Fruit fly (Drosophila melanogaster) whole organism, prepupa: ENCODE measurements around the gene Ir7b.
A peak's percentile ranks its signal among the peaks of the same experiment; 100 is the strongest.

ENCODE experiments used
- Blimp-1 ChIP-seq: fragments of 200-800 bp; sonication (Bioruptor generic); optimal IDR thresholded peaks from 3 replicates; lab custom pipeline; 2017; ENCODE audit warnings: missing biosample characterization, missing genetic modification characterization, mild to moderate bottlenecking, moderate library complexity, missing genetic modification reagents
- CG10669 ChIP-seq: fragments of 200-800 bp; sonication (Bioruptor generic); optimal IDR thresholded peaks from 3 replicates; lab custom pipeline; 2018; ENCODE audit warnings: missing biosample characterization, mild to moderate bottlenecking, missing genetic modification characterization, moderate library complexity
- CG11294 ChIP-seq: fragments of 200-800 bp; sonication (Bioruptor generic); IDR thresholded peaks from 2 replicates; pipeline ENCODE4 v1.3.6; 2022; ENCODE audit warnings: missing biosample characterization, missing genetic modification characterization
- CG11902 ChIP-seq: fragments of 200-800 bp; sonication (Bioruptor generic); optimal IDR thresholded peaks from 3 replicates; lab custom pipeline; 2016; ENCODE audit warnings: missing biosample characterization, missing genetic modification characterization
- CG15336 ChIP-seq: fragments of 200-800 bp; sonication (Bioruptor generic); IDR thresholded peaks from 2 replicates; pipeline ENCODE4 v1.3.6; 2022; ENCODE audit warnings: missing biosample characterization, missing genetic modification characterization
- CG16779 ChIP-seq: fragments of 200-800 bp; sonication (Bioruptor generic); optimal IDR thresholded peaks from 3 replicates; lab custom pipeline; 2017; ENCODE audit warnings: missing biosample characterization, mild to moderate bottlenecking, missing genetic modification characterization
- CG31627 ChIP-seq: fragments of 200-800 bp; sonication (Bioruptor generic); optimal IDR thresholded peaks from 3 replicates; lab custom pipeline; 2016; ENCODE audit warnings: missing biosample characterization, missing genetic modification characterization
- CG32006 ChIP-seq: fragments of 200-800 bp; sonication (Bioruptor generic); optimal IDR thresholded peaks from 3 replicates; lab custom pipeline; 2017; ENCODE audit warnings: missing biosample characterization, mild to moderate bottlenecking, missing genetic modification characterization
- CG34406 ChIP-seq: fragments of 200-800 bp; sonication (Bioruptor generic); optimal IDR thresholded peaks from 3 replicates; lab custom pipeline; 2016; ENCODE audit warnings: missing biosample characterization, missing genetic modification characterization
- CG3919 ChIP-seq: fragments of 200-800 bp; sonication (Bioruptor generic); optimal IDR thresholded peaks from 3 replicates; lab custom pipeline; 2016; ENCODE audit warnings: missing biosample characterization, missing genetic modification characterization
- CG6163 ChIP-seq: fragments of 200-800 bp; sonication (Bioruptor generic); IDR thresholded peaks from 3 replicates; pipeline ENCODE4 v1.3.6; 2022; ENCODE audit warnings: missing biosample characterization, missing genetic modification characterization
- CG6276 ChIP-seq: fragments of 200-800 bp; sonication (Bioruptor generic); optimal IDR thresholded peaks from 2 replicates; lab custom pipeline; 2017; ENCODE audit warnings: missing biosample characterization, mild to moderate bottlenecking, missing genetic modification characterization
- CG6792 ChIP-seq: fragments of 200-800 bp; sonication (Bioruptor generic); optimal IDR thresholded peaks from 3 replicates; lab custom pipeline; 2016; ENCODE audit warnings: missing biosample characterization, missing genetic modification characterization
- CG6808 ChIP-seq: fragments of 200-800 bp; sonication (Bioruptor generic); optimal IDR thresholded peaks from 3 replicates; lab custom pipeline; 2017; ENCODE audit warnings: missing biosample characterization, missing genetic modification characterization, mild to moderate bottlenecking, moderate library complexity, missing genetic modification reagents
- CG6854 ChIP-seq: fragments of 200-800 bp; sonication (Bioruptor generic); optimal IDR thresholded peaks from 2 replicates; lab custom pipeline; 2017; ENCODE audit warnings: missing biosample characterization, mild to moderate bottlenecking, missing genetic modification characterization
- CG8119 ChIP-seq: fragments of 200-800 bp; sonication (Bioruptor generic); IDR thresholded peaks from 3 replicates; pipeline ENCODE4 v1.3.6; 2022; ENCODE audit warnings: missing biosample characterization, missing genetic modification characterization
- CG8319 ChIP-seq: fragments of 200-800 bp; sonication (Bioruptor generic); optimal IDR thresholded peaks from 3 replicates; lab custom pipeline; 2016; ENCODE audit warnings: missing biosample characterization, missing genetic modification characterization
- CG8632 ChIP-seq: fragments of 200-800 bp; sonication (Bioruptor generic); optimal IDR thresholded peaks from 3 replicates; lab custom pipeline; 2016; ENCODE audit warnings: missing biosample characterization, missing genetic modification characterization
- Eip75B ChIP-seq: fragments of 200-800 bp; sonication (Bioruptor generic); optimal IDR thresholded peaks from 3 replicates; lab custom pipeline; 2016; ENCODE audit warnings: missing biosample characterization, missing genetic modification characterization
- Ets96B ChIP-seq: fragments of 200-800 bp; optimal IDR thresholded peaks from 2 replicates; lab custom pipeline; 2019; ENCODE audit warnings: missing biosample characterization, mild to moderate bottlenecking, missing genetic modification characterization, moderate library complexity
- Gug ChIP-seq: fragments of 200-800 bp; sonication (Bioruptor generic); IDR thresholded peaks from 2 replicates; pipeline ENCODE4 v1.3.6; 2022; ENCODE audit warnings: missing biosample characterization, missing genetic modification characterization
- Hr38 ChIP-seq: sonication (Bioruptor generic); optimal IDR thresholded peaks from 2 replicates; lab custom pipeline; 2016; ENCODE audit warnings: missing biosample characterization, missing genetic modification characterization
- Hr39 ChIP-seq: fragments of 200-800 bp; sonication (Bioruptor generic); optimal IDR thresholded peaks from 2 replicates; lab custom pipeline; 2016; ENCODE audit warnings: missing biosample characterization, missing genetic modification characterization
- Hr4 ChIP-seq: fragments of 200-800 bp; sonication (Bioruptor generic); optimal IDR thresholded peaks from 3 replicates; lab custom pipeline; 2016; ENCODE audit warnings: missing biosample characterization, missing genetic modification characterization
- Lpt ChIP-seq: fragments of 200-800 bp; sonication (Bioruptor generic); optimal IDR thresholded peaks from 3 replicates; lab custom pipeline; 2016; ENCODE audit warnings: missing biosample characterization, missing genetic modification characterization
- OdsH ChIP-seq: fragments of 200-800 bp; sonication (Bioruptor generic); optimal IDR thresholded peaks from 3 replicates; lab custom pipeline; 2016; ENCODE audit warnings: missing biosample characterization, missing genetic modification characterization
- Smox ChIP-seq: fragments of 200-800 bp; sonication (Bioruptor generic); optimal IDR thresholded peaks from 3 replicates; lab custom pipeline; 2016; ENCODE audit warnings: missing biosample characterization, missing genetic modification characterization
- Sox102F ChIP-seq: fragments of 200-800 bp; sonication (Bioruptor generic); optimal IDR thresholded peaks from 2 replicates; lab custom pipeline; 2016; ENCODE audit warnings: missing biosample characterization, mild to moderate bottlenecking, missing genetic modification characterization
- Sox14 ChIP-seq: fragments of 200-800 bp; sonication (Bioruptor generic); optimal IDR thresholded peaks from 3 replicates; lab custom pipeline; 2016; ENCODE audit warnings: missing biosample characterization, missing genetic modification characterization
- achi ChIP-seq: fragments of 200-800 bp; sonication (Bioruptor generic); optimal IDR thresholded peaks from 3 replicates; lab custom pipeline; 2016; ENCODE audit warnings: missing biosample characterization, missing genetic modification characterization
- acj6 ChIP-seq: fragments of 200-800 bp; sonication (Bioruptor generic); optimal IDR thresholded peaks from 3 replicates; lab custom pipeline; 2016; ENCODE audit warnings: missing biosample characterization, missing genetic modification characterization
- cyc ChIP-seq: fragments of 200-800 bp; sonication (Bioruptor generic); optimal IDR thresholded peaks from 3 replicates; lab custom pipeline; 2016; ENCODE audit warnings: missing biosample characterization, missing genetic modification characterization
- dac ChIP-seq: fragments of 200-800 bp; sonication (Bioruptor generic); optimal IDR thresholded peaks from 2 replicates; lab custom pipeline; 2017; ENCODE audit warnings: missing biosample characterization, mild to moderate bottlenecking, missing genetic modification characterization
- dsx ChIP-seq: fragments of 200-800 bp; optimal IDR thresholded peaks from 3 replicates; lab custom pipeline; 2019; ENCODE audit warnings: missing biosample characterization, mild to moderate bottlenecking, missing genetic modification characterization, moderate library complexity; ENCODE audit not compliant: poor library complexity, severe bottlenecking
- eg ChIP-seq: fragments of 200-800 bp; sonication (Bioruptor generic); IDR thresholded peaks from 3 replicates; pipeline ENCODE4 v1.3.6; 2022; ENCODE audit warnings: missing biosample characterization, missing genetic modification characterization
- esn ChIP-seq: fragments of 200-800 bp; sonication (Bioruptor generic); optimal IDR thresholded peaks from 2 replicates; lab custom pipeline; 2016; ENCODE audit warnings: missing biosample characterization, mild to moderate bottlenecking, missing genetic modification characterization, moderate library complexity
- fd59A ChIP-seq: fragments of 200-800 bp; sonication (Bioruptor generic); optimal IDR thresholded peaks from 2 replicates; lab custom pipeline; 2017; ENCODE audit warnings: missing biosample characterization, mild to moderate bottlenecking, missing genetic modification characterization, missing genetic modification reagents
- fd85E ChIP-seq: fragments of 200-800 bp; sonication (Bioruptor generic); optimal IDR thresholded peaks from 3 replicates; lab custom pipeline; 2016; ENCODE audit warnings: missing biosample characterization, missing genetic modification characterization
- lz ChIP-seq: fragments of 200-800 bp; sonication (Bioruptor generic); optimal IDR thresholded peaks from 3 replicates; lab custom pipeline; 2016; ENCODE audit warnings: missing biosample characterization, missing genetic modification characterization
- net ChIP-seq: fragments of 200-800 bp; sonication (Bioruptor generic); optimal IDR thresholded peaks from 3 replicates; lab custom pipeline; 2016; ENCODE audit warnings: missing biosample characterization, missing genetic modification characterization
- pdm3 ChIP-seq: fragments of 200-800 bp; sonication (Bioruptor generic); optimal IDR thresholded peaks from 3 replicates; lab custom pipeline; 2016; ENCODE audit warnings: missing biosample characterization, missing genetic modification characterization
- salr ChIP-seq, 2 experiments: fragments of 200-800 bp; sonication (Bioruptor generic); optimal IDR thresholded peaks; 3 replicates each; lab custom pipeline; 2016 to 2018; ENCODE audit warnings: missing biosample characterization in 2 of 2, missing genetic modification characterization in 2 of 2, mild to moderate bottlenecking in 1 of 2
- spab ChIP-seq: fragments of 200-800 bp; sonication (Bioruptor generic); optimal IDR thresholded peaks from 2 replicates; lab custom pipeline; 2017; ENCODE audit warnings: missing biosample characterization, mild to moderate bottlenecking, missing genetic modification characterization, missing genetic modification reagents
- svp ChIP-seq: fragments of 200-800 bp; sonication (Bioruptor generic); peaks from one replicate; lab custom pipeline; 2016; ENCODE audit warnings: missing biosample characterization, missing genetic modification characterization
- topi ChIP-seq: fragments of 200-800 bp; sonication (Bioruptor generic); optimal IDR thresholded peaks from 3 replicates; lab custom pipeline; 2016; ENCODE audit warnings: missing biosample characterization, missing genetic modification characterization
- vri ChIP-seq: fragments of 200-800 bp; sonication (Bioruptor generic); optimal IDR thresholded peaks from 3 replicates; lab custom pipeline; 2016; ENCODE audit warnings: missing biosample characterization, mild to moderate bottlenecking, missing genetic modification characterization

Gene Ir7b

DNA sequence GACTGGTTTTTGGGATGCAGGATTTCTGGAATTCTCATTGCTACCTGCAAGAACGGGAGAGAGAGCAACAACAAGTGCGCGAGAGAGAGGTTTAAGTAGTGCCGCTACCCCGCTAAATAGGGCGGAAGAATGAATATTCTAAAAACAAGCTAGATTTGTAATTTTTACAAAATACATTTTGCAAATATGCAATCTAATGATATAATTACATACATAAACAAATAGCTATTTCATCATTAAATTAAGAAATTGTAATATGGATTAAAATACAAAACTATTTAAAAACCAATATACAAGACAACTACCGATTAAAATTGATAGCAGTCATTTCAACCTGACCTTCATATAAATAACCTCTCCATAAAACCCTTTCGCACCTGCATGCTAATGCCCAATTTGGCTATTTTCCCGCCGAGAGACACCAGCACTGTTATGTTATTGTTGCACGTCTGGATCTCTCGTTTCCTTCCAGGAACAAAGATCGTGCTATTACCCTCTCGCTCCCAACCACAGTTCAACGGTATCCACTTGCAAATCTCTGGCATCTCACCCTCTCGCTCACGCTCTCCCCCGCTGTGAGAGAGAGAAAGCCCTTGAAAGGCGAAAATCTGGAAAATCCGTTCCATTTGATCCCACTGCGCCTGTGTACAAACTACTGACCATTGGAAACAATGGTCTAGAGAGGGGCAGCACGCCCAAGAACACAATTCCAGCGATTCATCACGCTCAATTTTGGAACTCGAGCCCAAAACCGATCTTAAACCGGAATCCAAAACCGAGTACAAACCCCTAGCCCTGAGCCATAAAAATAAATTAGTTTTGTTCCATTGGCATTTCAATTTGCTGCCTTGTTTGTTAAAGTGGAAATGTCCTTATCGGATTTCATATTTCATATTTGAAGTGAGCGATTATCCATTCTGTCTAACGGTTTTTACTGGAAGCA, 25.1 kb upstream of the Ir7b start, which contains the start of gene Nek2 (continued):
- TF ChIP-seq salr (GFP tag; optimal IDR thresholded peaks at IDR 0.05; lab: Kevin White, UChicago): no peak
- peak; percentile 33 for TF ChIP-seq CG3919 (GFP tag; lab: Kevin White, UChicago)
- TF ChIP-seq CG6792 (GFP tag; lab: Kevin White, UChicago): no peak
- TF ChIP-seq spab (GFP tag; lab: Kevin White, UChicago): peak; percentile 29
- TF ChIP-seq CG11294: no peak
- no peak for TF ChIP-seq Lpt (GFP tag; lab: Kevin White, UChicago)
- no peak for TF ChIP-seq cyc (GFP tag; lab: Kevin White, UChicago)
- peak; percentile 9 for TF ChIP-seq lz (GFP tag; lab: Kevin White, UChicago)
- peak; percentile 50 for TF ChIP-seq CG6808 (GFP tag; lab: Kevin White, UChicago)
- TF ChIP-seq CG32006 (GFP tag; lab: Kevin White, UChicago): peak; percentile 31
- peak; percentile 37 for TF ChIP-seq svp (GFP tag; lab: Kevin White, UChicago)
- no peak for TF ChIP-seq CG6163 (GFP tag; lab: Robert Waterston, UW)
- peak; percentile 16 for TF ChIP-seq Smox (GFP tag; lab: Kevin White, UChicago)
- no peak for TF ChIP-seq fd85E (GFP tag; lab: Kevin White, UChicago)
- TF ChIP-seq dsx (GFP tag; lab: Kevin White, UChicago): peak; percentile 36
- no peak for TF ChIP-seq Eip75B (GFP tag; lab: Kevin White, UChicago)
- TF ChIP-seq dac (GFP tag; lab: Kevin White, UChicago): no peak
- no peak for TF ChIP-seq CG16779 (tag; lab: Kevin White, UChicago)
- TF ChIP-seq Sox14 (GFP tag; lab: Kevin White, UChicago): no peak
- no peak for TF ChIP-seq Hr38 (GFP tag; lab: Kevin White, UChicago)
- TF ChIP-seq CG11902: no peak
- no peak for TF ChIP-seq pdm3 (GFP tag; lab: Kevin White, UChicago)
- TF ChIP-seq achi (GFP tag; lab: Kevin White, UChicago): peak; percentile 1
- TF ChIP-seq vri: peak; percentile 15
- TF ChIP-seq CG10669 (GFP tag; lab: Kevin White, UChicago): peak; percentile 19
- no peak for TF ChIP-seq CG6854 (GFP tag; lab: Kevin White, UChicago)
- peak; percentile 27 for TF ChIP-seq Ets96B (tag; lab: Kevin White, UChicago)
- no peak for TF ChIP-seq CG8119 (GFP tag; lab: Robert Waterston, UW)
- no peak for TF ChIP-seq fd59A
- peak; percentile 6 for TF ChIP-seq Blimp-1 (GFP tag; lab: Kevin White, UChicago)
- TF ChIP-seq, all 60 proteins: peak for 21

DNA sequence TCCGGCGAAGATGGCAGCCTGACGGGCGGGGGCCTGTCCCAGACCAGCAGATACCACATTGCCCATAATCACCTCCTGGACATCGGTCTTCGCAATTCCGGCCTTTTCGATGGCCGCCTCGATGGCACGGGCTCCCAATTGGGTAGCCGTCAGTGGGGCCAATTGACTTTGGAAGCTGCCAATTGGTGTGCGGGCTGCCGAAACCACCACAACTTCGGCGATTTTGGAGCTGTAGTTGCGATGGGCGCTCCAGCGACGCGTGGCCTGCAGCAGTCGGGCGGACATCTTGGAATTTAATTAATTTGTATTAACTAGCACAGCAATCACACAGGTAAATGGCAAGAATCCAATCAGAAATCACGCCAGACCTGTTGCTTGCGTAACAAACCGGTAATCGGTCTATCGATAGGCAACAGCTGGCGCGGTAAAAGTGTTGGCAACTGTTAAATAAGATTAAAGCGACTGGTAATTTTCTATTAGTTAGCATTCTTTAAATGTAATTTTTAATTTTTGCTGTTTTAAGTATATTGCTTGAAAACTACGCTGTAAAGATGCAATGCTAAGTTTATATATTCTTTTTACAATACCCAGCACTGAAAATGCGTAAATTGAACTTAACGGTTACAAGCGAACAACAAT, 21.7 kb upstream of the Ir7b start, which contains the start of gene Acat1:
TSS of gene Acat1 (minus strand) at position 400 of the 639 bp plus-strand sequence.
- TF ChIP-seq Eip75B (GFP tag; lab: Kevin White, UChicago) (peak; percentile 84), CG31627 (GFP tag; lab: Kevin White, UChicago) (peak; percentile 75), CG6276 (GFP tag; lab: Kevin White, UChicago) (peak; percentile 1), CG11902 (peak; percentile 40), net (GFP tag; lab: Kevin White, UChicago) (peak; percentile 78), CG16779 (tag; lab: Kevin White, UChicago) (no peak), Smox (GFP tag; lab: Kevin White, UChicago) (peak; percentile 78), Gug (GFP tag; lab: Robert Waterston, UW) (peak; percentile 36), CG8319 (peak; percentile 74), acj6 (GFP tag; lab: Kevin White, UChicago) (peak; percentile 77), CG3919 (GFP tag; lab: Kevin White, UChicago) (peak; percentile 83), Blimp-1 (GFP tag; lab: Kevin White, UChicago) (no peak), dac (GFP tag; lab: Kevin White, UChicago) (peak; percentile 25), OdsH (peak; percentile 79), Hr39 (GFP tag; lab: Kevin White, UChicago) (peak; percentile 80), topi (peak; percentile 84), CG6792 (GFP tag; lab: Kevin White, UChicago) (peak; percentile 70), eg (GFP tag; lab: Robert Waterston, UW) (peak; percentile 81), Hr4 (GFP tag; lab: Kevin White, UChicago) (peak; percentile 76), esn (peak; percentile 86), Hr38 (GFP tag; lab: Kevin White, UChicago) (no peak), Sox102F (GFP tag; lab: Kevin White, UChicago) (peak; percentile 83), cyc (GFP tag; lab: Kevin White, UChicago) (peak; percentile 81), CG34406 (peak; percentile 57), CG8632 (GFP tag; lab: Kevin White, UChicago) (peak; percentile 65), CG15336 (GFP tag; lab: Robert Waterston, UW) (peak; percentile 65)
